Fruit fly (Drosophila melanogaster) whole organism, embryonic: ENCODE results near the gene Rab30.
A peak's percentile ranks its signal among the peaks of the same experiment; 100 is the strongest.

Experiments
- Blimp-1 ChIP-seq: fragments of 200-800 bp; sonication (Bioruptor generic); optimal IDR thresholded peaks from 3 replicates; lab custom pipeline; 2018; ENCODE audit warnings: missing biosample characterization, missing genetic modification characterization, mild to moderate bottlenecking, moderate library complexity, missing genetic modification reagents
- CG1024 ChIP-seq: fragments of 200-800 bp; sonication (Bioruptor generic); IDR thresholded peaks from 2 replicates; pipeline ENCODE4 v1.3.6; 2022; ENCODE audit warnings: missing biosample characterization, missing genetic modification characterization
- CG10366 ChIP-seq: fragments of 200-800 bp; sonication (Bioruptor generic); IDR thresholded peaks from 2 replicates; pipeline ENCODE4 v1.3.6; 2022; ENCODE audit warnings: missing biosample characterization, missing genetic modification characterization
- CG12104 ChIP-seq: fragments of 200-800 bp; sonication (Bioruptor generic); optimal IDR thresholded peaks from 3 replicates; lab custom pipeline; 2016; ENCODE audit warnings: missing biosample characterization, missing genetic modification characterization
- CG13287 ChIP-seq: fragments of 200-800 bp; sonication (Bioruptor generic); IDR thresholded peaks from 2 replicates; pipeline ENCODE4 v1.3.6; 2022; ENCODE audit warnings: missing biosample characterization, missing genetic modification characterization; ENCODE audit not compliant: partially characterized antibody
- CG13775 ChIP-seq: fragments of 200-800 bp; sonication (Bioruptor generic); optimal IDR thresholded peaks from 3 replicates; lab custom pipeline; 2017; ENCODE audit warnings: missing biosample characterization, mild to moderate bottlenecking, missing genetic modification characterization
- CG1603 ChIP-seq: fragments of 200-800 bp; sonication (Bioruptor generic); optimal IDR thresholded peaks from 2 replicates; lab custom pipeline; 2019; ENCODE audit warnings: missing biosample characterization, mild to moderate bottlenecking, missing genetic modification characterization, moderate library complexity
- CG16813 ChIP-seq: fragments of 200-800 bp; sonication (Bioruptor generic); IDR thresholded peaks from 3 replicates; pipeline ENCODE4 v1.3.6; 2022; ENCODE audit warnings: missing biosample characterization, missing genetic modification characterization; ENCODE audit not compliant: partially characterized antibody
- CG16815 ChIP-seq: fragments of 200-800 bp; sonication (Bioruptor generic); optimal IDR thresholded peaks from 3 replicates; lab custom pipeline; 2017; ENCODE audit warnings: missing biosample characterization, mild to moderate bottlenecking, missing genetic modification characterization
- CG2678 ChIP-seq: fragments of 200-800 bp; sonication (Bioruptor generic); optimal IDR thresholded peaks from 3 replicates; lab custom pipeline; 2019; ENCODE audit warnings: missing biosample characterization, mild to moderate bottlenecking, missing genetic modification characterization, moderate library complexity
- CG31365 ChIP-seq: fragments of 200-800 bp; sonication (Bioruptor generic); optimal IDR thresholded peaks from 2 replicates; lab custom pipeline; 2018; ENCODE audit warnings: missing biosample characterization, mild to moderate bottlenecking, missing genetic modification characterization
- CG31388 ChIP-seq: fragments of 200-800 bp; sonication (Bioruptor generic); optimal IDR thresholded peaks from 2 replicates; lab custom pipeline; 2016; ENCODE audit warnings: missing biosample characterization, missing genetic modification characterization
- CG32772 ChIP-seq: fragments of 200-800 bp; sonication (Bioruptor generic); IDR thresholded peaks from 2 replicates; pipeline ENCODE4 v1.3.6; 2022; ENCODE audit warnings: missing biosample characterization, missing genetic modification characterization
- CG4617 ChIP-seq: fragments of 200-800 bp; sonication (Bioruptor generic); optimal IDR thresholded peaks from 3 replicates; lab custom pipeline; 2016; ENCODE audit warnings: missing biosample characterization, missing genetic modification characterization, borderline replicate concordance
- CG7357 ChIP-seq: fragments of 200-800 bp; sonication (Bioruptor generic); IDR thresholded peaks from 3 replicates; pipeline ENCODE4 v1.3.6; 2022; ENCODE audit warnings: missing biosample characterization, missing genetic modification characterization
- CG8924 ChIP-seq: fragments of 200-800 bp; optimal IDR thresholded peaks from 3 replicates; lab custom pipeline; 2019; ENCODE audit warnings: missing biosample characterization, mild to moderate bottlenecking, missing genetic modification characterization, moderate library complexity
- CTCF ChIP-seq: fragments of 200-800 bp; sonication (Bioruptor generic); optimal IDR thresholded peaks from 2 replicates; lab custom pipeline; 2017; ENCODE audit warnings: missing biosample characterization, mild to moderate bottlenecking, missing genetic modification characterization, moderate library complexity
- Dfd ChIP-seq, 2 experiments: fragments of >200 bp; optimal IDR thresholded peaks; 2 replicates each; lab custom pipeline; 2017; ENCODE audit warnings: missing biosample characterization in 2 of 2, missing genetic modification characterization in 2 of 2
- Fer1 ChIP-seq: fragments of 200-800 bp; sonication (Bioruptor generic); optimal IDR thresholded peaks from 2 replicates; lab custom pipeline; 2017; ENCODE audit warnings: missing biosample characterization, mild to moderate bottlenecking, missing genetic modification characterization
- MBD-R2 ChIP-seq: fragments of 200-800 bp; sonication (Bioruptor generic); IDR thresholded peaks from 2 replicates; pipeline ENCODE4 v1.3.6; 2022; ENCODE audit warnings: missing biosample characterization, missing genetic modification characterization
- Myb ChIP-seq: fragments of 200-800 bp; sonication (Bioruptor generic); optimal IDR thresholded peaks from 2 replicates; lab custom pipeline; 2016; ENCODE audit warnings: missing biosample characterization, missing genetic modification characterization
- NFAT ChIP-seq: fragments of 200-800 bp; sonication (Bioruptor generic); IDR thresholded peaks from 2 replicates; pipeline ENCODE4 v1.3.6; 2022; ENCODE audit warnings: missing biosample characterization, missing genetic modification characterization
- NfI ChIP-seq: fragments of 200-800 bp; sonication (Bioruptor generic); optimal IDR thresholded peaks from 3 replicates; lab custom pipeline; 2018; ENCODE audit warnings: missing biosample characterization, mild to moderate bottlenecking, missing genetic modification characterization, moderate library complexity
- Six4 ChIP-seq: fragments of 200-800 bp; sonication (Bioruptor generic); optimal IDR thresholded peaks from 2 replicates; lab custom pipeline; 2016; ENCODE audit warnings: missing biosample characterization, missing genetic modification characterization
- Vsx1 ChIP-seq: fragments of 200-800 bp; sonication (Bioruptor generic); optimal IDR thresholded peaks from 2 replicates; lab custom pipeline; 2017; ENCODE audit warnings: missing biosample characterization, mild to moderate bottlenecking, missing genetic modification characterization, missing genetic modification reagents
- ac ChIP-seq: fragments of 200-800 bp; sonication (Bioruptor generic); optimal IDR thresholded peaks from 3 replicates; lab custom pipeline; 2017; ENCODE audit warnings: missing biosample characterization, mild to moderate bottlenecking, missing genetic modification characterization
- az2 ChIP-seq: fragments of 200-800 bp; sonication (Bioruptor generic); optimal IDR thresholded peaks from 3 replicates; lab custom pipeline; 2016; ENCODE audit warnings: missing biosample characterization, missing genetic modification characterization
- cas ChIP-seq: fragments of 200-800 bp; sonication (Bioruptor generic); IDR thresholded peaks from 2 replicates; pipeline ENCODE4 v1.3.6; 2022; ENCODE audit warnings: missing biosample characterization, missing genetic modification characterization
- caup ChIP-seq: fragments of 200-800 bp; sonication (Bioruptor generic); optimal IDR thresholded peaks from 3 replicates; lab custom pipeline; 2017; ENCODE audit warnings: missing biosample characterization, mild to moderate bottlenecking, missing genetic modification characterization, moderate library complexity; ENCODE audit not compliant: severe bottlenecking
- ci ChIP-seq: fragments of 200-800 bp; sonication (Bioruptor generic); IDR thresholded peaks from 3 replicates; pipeline ENCODE4 v1.3.6; 2022; ENCODE audit warnings: missing biosample characterization, missing genetic modification characterization
- danr ChIP-seq: fragments of 200-800 bp; sonication (Bioruptor generic); IDR thresholded peaks from 2 replicates; pipeline ENCODE4 v1.3.6; 2022; ENCODE audit warnings: missing biosample characterization, missing genetic modification characterization
- dati ChIP-seq: fragments of 200-800 bp; sonication (Bioruptor generic); IDR thresholded peaks from 2 replicates; pipeline ENCODE4 v1.3.6; 2022; ENCODE audit warnings: missing biosample characterization, missing genetic modification characterization
- disco-r ChIP-seq: fragments of 200-800 bp; sonication (Bioruptor generic); optimal IDR thresholded peaks from 2 replicates; lab custom pipeline; 2016; ENCODE audit warnings: missing biosample characterization, missing genetic modification characterization
- dmrt99B ChIP-seq: fragments of 200-800 bp; sonication (Bioruptor generic); optimal IDR thresholded peaks from 2 replicates; lab custom pipeline; 2018; ENCODE audit warnings: missing biosample characterization, mild to moderate bottlenecking, missing genetic modification characterization, moderate library complexity
- gem ChIP-seq: fragments of 200-800 bp; sonication (Bioruptor generic); optimal IDR thresholded peaks from 2 replicates; lab custom pipeline; 2019; ENCODE audit warnings: missing biosample characterization, mild to moderate bottlenecking, missing genetic modification characterization, moderate library complexity
- h ChIP-seq: fragments of >200 bp; optimal IDR thresholded peaks from 2 replicates; lab custom pipeline; 2017
- jigr1 ChIP-seq: fragments of 200-800 bp; sonication (Bioruptor generic); IDR thresholded peaks from 3 replicates; pipeline ENCODE4 v1.3.6; 2022; ENCODE audit warnings: missing biosample characterization, missing genetic modification characterization
- lola ChIP-seq, 3 experiments: fragments of >200 bp in 2 of 3; fragments of 200-800 bp in 1 of 3; sonication (Bioruptor generic) in 1 of 3; optimal IDR thresholded peaks; 2 replicates each; lab custom pipeline; 2017 to 2019; ENCODE audit warnings: missing biosample characterization in 3 of 3, missing genetic modification characterization in 3 of 3, mild to moderate bottlenecking in 1 of 3, moderate library complexity in 1 of 3
- odd ChIP-seq: fragments of 200-800 bp; sonication (Bioruptor generic); optimal IDR thresholded peaks from 2 replicates; lab custom pipeline; 2017; ENCODE audit warnings: missing biosample characterization, mild to moderate bottlenecking, missing genetic modification characterization
- org-1 ChIP-seq: fragments of 200-800 bp; sonication (Bioruptor generic); optimal IDR thresholded peaks from 2 replicates; lab custom pipeline; 2017; ENCODE audit warnings: missing biosample characterization, missing genetic modification characterization
- pfk ChIP-seq: fragments of 200-800 bp; sonication (Bioruptor generic); optimal IDR thresholded peaks from 2 replicates; lab custom pipeline; 2018; ENCODE audit warnings: missing biosample characterization, mild to moderate bottlenecking, missing genetic modification characterization, moderate library complexity
- prd ChIP-seq, 3 experiments: fragments of >200 bp in 2 of 3; fragments of 200-800 bp in 1 of 3; sonication (Bioruptor generic) in 1 of 3; optimal IDR thresholded peaks in 2 of 3; IDR thresholded peaks in 1 of 3; 2 replicates in 2 of 3; 3 replicates in 1 of 3; pipeline versions ENCODE4 v1.3.6 to Lab custom; 2017 to 2022; ENCODE audit warnings: missing biosample characterization in 1 of 3, missing genetic modification characterization in 1 of 3
- ranshi ChIP-seq: fragments of 200-800 bp; sonication (Bioruptor generic); IDR thresholded peaks from 2 replicates; pipeline ENCODE4 v1.3.6; 2022; ENCODE audit warnings: missing biosample characterization, missing genetic modification characterization
- rib ChIP-seq: fragments of 200-800 bp; sonication (Bioruptor generic); IDR thresholded peaks from 2 replicates; pipeline ENCODE4 v1.3.6; 2022; ENCODE audit warnings: missing biosample characterization, missing genetic modification characterization
- shn ChIP-seq: fragments of 200-800 bp; sonication (Bioruptor generic); optimal IDR thresholded peaks from 3 replicates; lab custom pipeline; 2016; ENCODE audit warnings: missing biosample characterization, missing genetic modification characterization
- slou ChIP-seq: fragments of 200-800 bp; sonication (Bioruptor generic); optimal IDR thresholded peaks from 3 replicates; lab custom pipeline; 2016; ENCODE audit warnings: missing biosample characterization, missing genetic modification characterization
- sob ChIP-seq: fragments of 200-800 bp; sonication (Bioruptor generic); IDR thresholded peaks from 2 replicates; pipeline ENCODE4 v1.3.6; 2022; ENCODE audit warnings: missing biosample characterization, missing genetic modification characterization
- tna ChIP-seq: fragments of 200-800 bp; sonication (Bioruptor generic); IDR thresholded peaks from 2 replicates; pipeline ENCODE4 v1.3.6; 2022; ENCODE audit warnings: missing biosample characterization, missing genetic modification characterization; ENCODE audit not compliant: partially characterized antibody
- vvl ChIP-seq: fragments of 200-800 bp; sonication (Bioruptor generic); IDR thresholded peaks from 2 replicates; pipeline ENCODE4 v1.3.6; 2022; ENCODE audit warnings: missing biosample characterization, missing genetic modification characterization
- wdn ChIP-seq: fragments of 200-800 bp; sonication (Bioruptor generic); IDR thresholded peaks from 2 replicates; pipeline ENCODE4 v1.3.6; 2022; ENCODE audit warnings: missing biosample characterization, missing genetic modification characterization
- wor ChIP-seq: fragments of 200-800 bp; sonication (Bioruptor generic); IDR thresholded peaks from 2 replicates; pipeline ENCODE4 v1.3.6; 2022; ENCODE audit warnings: missing biosample characterization, missing genetic modification characterization

The Rab30 gene

DNA sequence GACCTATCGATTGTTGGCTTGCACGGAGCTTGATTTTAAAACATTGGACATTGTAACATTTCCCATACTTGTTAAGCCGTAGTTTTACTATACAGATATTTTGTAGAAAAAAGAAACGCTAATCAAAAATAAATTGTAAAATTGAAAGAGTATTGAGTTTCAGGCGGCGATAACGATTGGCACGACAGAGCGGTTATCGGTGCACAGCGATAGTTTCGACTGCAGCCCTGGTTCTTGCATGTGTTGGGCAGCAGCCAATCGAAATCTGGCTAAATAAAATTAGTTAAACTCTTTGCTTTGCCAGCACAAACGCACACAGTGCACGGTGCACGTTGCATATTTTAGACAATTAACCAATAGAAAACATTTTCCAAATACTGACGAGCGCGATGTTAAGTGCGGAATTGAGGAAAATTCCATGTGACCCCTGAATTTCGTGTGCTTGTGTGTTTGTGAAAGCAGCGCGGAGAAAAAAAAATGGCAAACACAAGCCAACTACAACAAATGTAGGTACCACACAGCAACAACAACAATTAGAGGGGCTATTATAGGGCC is 5.4 kb upstream of the Rab30 start, which contains the start of gene milt (continued):
- TF ChIP-seq CG4617 (GFP tag; lab: Kevin White, UChicago) (peak; percentile 78), CG31365 (tag; lab: Kevin White, UChicago) (no peak), dati (GFP tag; lab: Robert Waterston, UW) (no peak), vvl (GFP tag; lab: Robert Waterston, UW) (no peak), CG16813 (peak; percentile 85), CG1603 (tag; lab: Kevin White, UChicago) (peak; percentile 65), CTCF (no peak), Six4 (GFP tag; lab: Kevin White, UChicago) (no peak), danr (GFP tag; lab: Robert Waterston, UW) (no peak), odd (GFP tag; lab: Kevin White, UChicago) (no peak), rib (GFP tag; lab: Robert Waterston, UW) (no peak), slou (GFP tag; lab: Kevin White, UChicago) (no peak), sob (GFP tag; lab: Robert Waterston, UW) (peak; percentile 25; the same call in 1 of the 2 replicates), CG13287 (GFP tag; lab: Robert Waterston, UW) (peak; percentile 84), wdn (no peak), CG31388 (GFP tag; lab: Kevin White, UChicago) (no peak), Blimp-1 (GFP tag; lab: Kevin White, UChicago) (no peak), gem (tag; lab: Kevin White, UChicago) (no peak), az2 (GFP tag; lab: Kevin White, UChicago) (no peak), h (lab: Kevin White, UChicago) (no peak), Vsx1 (GFP tag; lab: Kevin White, UChicago) (peak; percentile 14), cas (no peak), CG16815 (GFP tag; lab: Kevin White, UChicago) (no peak), NFAT (0 out of 2 replicates have a peak, but pooled peaks have one; percentile 3), Fer1 (GFP tag; lab: Kevin White, UChicago) (no peak), CG8924 (tag; lab: Kevin White, UChicago) (peak; percentile 79), CG12104 (GFP tag; lab: Kevin White, UChicago) (no peak), dmrt99B (no peak), CG10366 (GFP tag; lab: Robert Waterston, UW) (no peak), ranshi (GFP tag; lab: Robert Waterston, UW) (no peak), disco-r (GFP tag; lab: Kevin White, UChicago) (no peak), wor (GFP tag; lab: Robert Waterston, UW) (no peak), CG2678 (tag; lab: Kevin White, UChicago) (no peak), jigr1 (GFP tag; lab: Robert Waterston, UW) (no peak), CG13775 (GFP tag; lab: Kevin White, UChicago) (no peak), CG7357 (GFP tag; lab: Robert Waterston, UW) (no peak), shn (GFP tag; lab: Kevin White, UChicago) (no peak), pfk (GFP tag; lab: Kevin White, UChicago) (no peak), caup (GFP tag; lab: Kevin White, UChicago) (no peak), ac (GFP tag; lab: Kevin White, UChicago) (no peak), ci (GFP tag; lab: Robert Waterston, UW) (no peak), org-1 (GFP tag; lab: Kevin White, UChicago) (no peak), MBD-R2 (GFP tag; lab: Robert Waterston, UW) (peak; percentile 44), CG1024 (GFP tag; lab: Robert Waterston, UW) (no peak; the same call in 1 of the 2 replicates), CG32772 (no peak), NfI (GFP tag; lab: Kevin White, UChicago) (no peak), prd (optimal IDR thresholded peaks at IDR 0.05; lab: Kevin White, UChicago) (no peak), prd (GFP tag; IDR thresholded peaks at IDR 0.05; lab: Robert Waterston, UW) (no peak; the same call in 2 of the 3 replicates), Dfd (GFP tag; optimal IDR thresholded peaks at IDR 0.05; lab: Kevin White, UChicago) (no peak), Myb (GFP tag; lab: Kevin White, UChicago) (peak; percentile 33), tna (GFP tag; lab: Robert Waterston, UW) (peak; percentile 92), lola (GFP tag; optimal IDR thresholded peaks at IDR 0.05; lab: Kevin White, UChicago) (no peak)
